Worm (Caenorhabditis elegans): ENCODE measurements around the gene ZK637.12.

DNA sequence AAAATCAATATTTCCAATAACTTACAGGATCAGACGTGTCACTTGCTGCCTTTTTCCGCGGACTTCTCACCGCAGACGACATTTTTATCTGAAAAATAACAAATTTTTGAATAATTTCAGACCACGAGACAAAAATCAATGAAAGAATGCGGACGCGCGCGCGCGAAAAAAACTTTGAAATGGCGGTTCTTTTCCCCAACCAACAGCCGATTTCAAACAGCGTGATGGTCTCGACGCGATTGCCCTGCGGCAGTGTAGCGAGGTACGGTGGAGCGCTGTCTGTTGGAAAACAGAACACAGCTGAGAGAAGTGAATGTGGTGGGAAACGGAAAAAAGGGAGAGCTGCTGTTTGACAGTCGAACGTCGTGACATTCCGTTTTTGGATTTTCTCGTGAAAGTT, 20.0 kb upstream of the ZK637.12 start, which contains the start of gene lin-9:
- TF ChIP-seq snu-23 (GFP tag; optimal IDR thresholded peaks at IDR 0.05) (peak; percentile 99), lin-13 (GFP tag; optimal IDR thresholded peaks at IDR 0.05) (peak; percentile 98), lsy-2 (tag; optimal IDR thresholded peaks at IDR 0.05) (peak; percentile 100), efl-1 (optimal IDR thresholded peaks at IDR 0.05) (peak; percentile 96 to 97), efl-1 (GFP tag; optimal IDR thresholded peaks at IDR 0.05 in 1 of 2) (peak; percentile 95 to 100), blmp-1 (tag; optimal IDR thresholded peaks at IDR 0.05) (peak; percentile 92), mab-9 (GFP tag; IDR thresholded peaks at IDR 0.05) (peak; percentile 93), unc-98 (GFP tag; IDR thresholded peaks at IDR 0.05) (peak; percentile 52; the same call in 1 of the 2 replicates), isw-1 (GFP tag; IDR thresholded peaks at IDR 0.05) (peak; percentile 97), nhr-19 (GFP tag; conservative IDR thresholded peaks at IDR 0.05) (peak; percentile 97), mep-1 (tag; optimal IDR thresholded peaks at IDR 0.05) (peak; percentile 97)

All from whole organism, L1 larva.